Fruit fly (Drosophila melanogaster) whole organism, embryonic: ENCODE data around the gene Rift.

Experiments used
- Bgb ChIP-seq: fragments of 200-800 bp; sonication (Bioruptor generic); IDR thresholded peaks from 2 replicates; pipeline ENCODE4 v1.3.6; 2022; ENCODE audit warnings: missing biosample characterization, missing genetic modification characterization; ENCODE audit not compliant: partially characterized antibody
- CG10543 ChIP-seq: fragments of 200-800 bp; sonication (Bioruptor generic); optimal IDR thresholded peaks from 3 replicates; lab custom pipeline; 2017; ENCODE audit warnings: missing biosample characterization, mild to moderate bottlenecking, missing genetic modification characterization, moderate library complexity
- CG11723 ChIP-seq: fragments of 200-800 bp; sonication (Bioruptor generic); optimal IDR thresholded peaks from 2 replicates; lab custom pipeline; 2017; ENCODE audit warnings: missing biosample characterization, mild to moderate bottlenecking, missing genetic modification characterization
- CG12236 ChIP-seq: fragments of 200-800 bp; sonication (Bioruptor generic); optimal IDR thresholded peaks from 2 replicates; lab custom pipeline; 2016; ENCODE audit warnings: missing biosample characterization, missing genetic modification characterization
- CG12659 ChIP-seq: fragments of 200-800 bp; sonication (Bioruptor generic); optimal IDR thresholded peaks from 3 replicates; lab custom pipeline; 2017; ENCODE audit warnings: mild to moderate bottlenecking, missing biosample characterization, missing genetic modification reagents, missing genetic modification characterization
- CG12744 ChIP-seq: fragments of 200-800 bp; sonication (Bioruptor generic); optimal IDR thresholded peaks from 2 replicates; lab custom pipeline; 2016; ENCODE audit warnings: missing biosample characterization, missing genetic modification characterization
- CG13123 ChIP-seq: fragments of 200-800 bp; sonication (Bioruptor generic); optimal IDR thresholded peaks from 2 replicates; lab custom pipeline; 2016; ENCODE audit warnings: missing biosample characterization, missing genetic modification characterization
- CG15514 ChIP-seq: fragments of 200-800 bp; sonication (Bioruptor generic); optimal IDR thresholded peaks from 3 replicates; lab custom pipeline; 2017; ENCODE audit warnings: missing biosample characterization, missing genetic modification characterization, mild to moderate bottlenecking, moderate library complexity, missing genetic modification reagents
- CG16815 ChIP-seq: fragments of 200-800 bp; sonication (Bioruptor generic); optimal IDR thresholded peaks from 3 replicates; lab custom pipeline; 2017; ENCODE audit warnings: missing biosample characterization, mild to moderate bottlenecking, missing genetic modification characterization
- CG18262 ChIP-seq: fragments of 200-800 bp; optimal IDR thresholded peaks from 3 replicates; lab custom pipeline; 2019; ENCODE audit warnings: missing biosample characterization, mild to moderate bottlenecking, missing genetic modification characterization, moderate library complexity
- CG2129 ChIP-seq: fragments of 200-800 bp; sonication (Bioruptor generic); IDR thresholded peaks from 2 replicates; pipeline ENCODE4 v1.3.6; 2022; ENCODE audit warnings: missing biosample characterization, missing genetic modification characterization; ENCODE audit not compliant: partially characterized antibody
- CG31224 ChIP-seq: fragments of 200-800 bp; sonication (Bioruptor generic); IDR thresholded peaks from 2 replicates; pipeline ENCODE4 v1.3.6; 2022; ENCODE audit warnings: missing biosample characterization, missing genetic modification characterization
- CG3163 ChIP-seq: fragments of 200-800 bp; sonication (Bioruptor generic); optimal IDR thresholded peaks from 3 replicates; lab custom pipeline; 2016; ENCODE audit warnings: missing biosample characterization, missing genetic modification characterization
- CG33557 ChIP-seq: fragments of 200-800 bp; sonication (Bioruptor generic); optimal IDR thresholded peaks from 2 replicates; lab custom pipeline; 2019; ENCODE audit warnings: missing biosample characterization, mild to moderate bottlenecking, missing genetic modification characterization, moderate library complexity
- CG3847 ChIP-seq: fragments of 200-800 bp; sonication (Bioruptor generic); IDR thresholded peaks from 2 replicates; pipeline ENCODE4 v1.3.6; 2022; ENCODE audit warnings: missing biosample characterization, missing genetic modification characterization
- CG5245 ChIP-seq: fragments of 200-800 bp; sonication (Bioruptor generic); optimal IDR thresholded peaks from 3 replicates; lab custom pipeline; 2016; ENCODE audit warnings: missing biosample characterization, missing genetic modification characterization
- Camta ChIP-seq: fragments of 200-800 bp; sonication (Bioruptor generic); optimal IDR thresholded peaks from 2 replicates; lab custom pipeline; 2016; ENCODE audit warnings: missing biosample characterization, missing genetic modification characterization
- Chrac-16 ChIP-seq: fragments of 200-800 bp; sonication (Bioruptor generic); optimal IDR thresholded peaks from 3 replicates; lab custom pipeline; 2016; ENCODE audit warnings: missing biosample characterization, missing genetic modification characterization
- Ets65A ChIP-seq: fragments of 200-800 bp; sonication (Bioruptor generic); peaks from one replicate; lab custom pipeline; 2016; ENCODE audit warnings: missing biosample characterization, missing genetic modification characterization
- Fer1 ChIP-seq: fragments of 200-800 bp; sonication (Bioruptor generic); optimal IDR thresholded peaks from 2 replicates; lab custom pipeline; 2017; ENCODE audit warnings: missing biosample characterization, mild to moderate bottlenecking, missing genetic modification characterization
- GATAe ChIP-seq: fragments of 200-800 bp; sonication (Bioruptor generic); conservative IDR thresholded peaks from 2 replicates; pipeline ENCODE4 v1.3.6; 2022; ENCODE audit warnings: missing biosample characterization, missing genetic modification characterization
- HLH4C ChIP-seq: fragments of 200-800 bp; sonication (Bioruptor generic); IDR thresholded peaks from 3 replicates; pipeline ENCODE4 v1.3.6; 2022; ENCODE audit warnings: missing biosample characterization, missing genetic modification characterization; ENCODE audit not compliant: partially characterized antibody
- Kr ChIP-seq: fragments of 200-800 bp; sonication (Bioruptor generic); optimal IDR thresholded peaks from 2 replicates; lab custom pipeline; 2017; ENCODE audit warnings: missing biosample characterization, mild to moderate bottlenecking, missing genetic modification characterization
- Max ChIP-seq: fragments of 200-800 bp; sonication (Bioruptor generic); optimal IDR thresholded peaks from 2 replicates; lab custom pipeline; 2016; ENCODE audit warnings: missing biosample characterization, mild to moderate bottlenecking, missing genetic modification characterization
- Poxn ChIP-seq: fragments of 200-800 bp; sonication (Bioruptor generic); IDR thresholded peaks from 2 replicates; pipeline ENCODE4 v1.3.6; 2022; ENCODE audit warnings: missing biosample characterization, missing genetic modification characterization
- Ptx1 ChIP-seq: fragments of 200-800 bp; sonication (Bioruptor generic); IDR thresholded peaks from 2 replicates; pipeline ENCODE4 v1.3.6; 2022; ENCODE audit warnings: missing biosample characterization, missing genetic modification characterization
- Trl ChIP-seq, 3 experiments: fragments of >200 bp in 2 of 3; fragments of 200-800 bp in 1 of 3; sonication (Bioruptor generic) in 1 of 3; optimal IDR thresholded peaks; 2 replicates in 1 of 3; 3 replicates in 2 of 3; lab custom pipeline; 2016 to 2017; ENCODE audit warnings: missing biosample characterization in 1 of 3, missing genetic modification characterization in 1 of 3
- Usf ChIP-seq: fragments of 200-800 bp; sonication (Bioruptor generic); optimal IDR thresholded peaks from 2 replicates; lab custom pipeline; 2017; ENCODE audit warnings: missing genotype, missing biosample characterization, missing genetic modification characterization
- br ChIP-seq: fragments of >200 bp; optimal IDR thresholded peaks from 2 replicates; lab custom pipeline; 2017
- bsh ChIP-seq, 2 experiments: fragments of 200-800 bp; sonication (Bioruptor generic); optimal IDR thresholded peaks; 2 replicates each; lab custom pipeline; 2017 to 2018; ENCODE audit warnings: mild to moderate bottlenecking in 2 of 2, missing biosample characterization in 2 of 2, missing genetic modification characterization in 2 of 2, moderate library complexity in 1 of 2
- chinmo ChIP-seq: fragments of 200-800 bp; sonication (Bioruptor generic); IDR thresholded peaks from 4 replicates; pipeline ENCODE4 v1.3.6; 2022; ENCODE audit warnings: missing biosample characterization, missing genetic modification characterization; ENCODE audit not compliant: partially characterized antibody
- crol ChIP-seq: fragments of 200-800 bp; sonication (Bioruptor generic); IDR thresholded peaks from 2 replicates; pipeline ENCODE4 v1.3.6; 2022; ENCODE audit warnings: missing biosample characterization, missing genetic modification characterization
- dan ChIP-seq: fragments of 200-800 bp; sonication (Bioruptor generic); IDR thresholded peaks from 2 replicates; pipeline ENCODE4 v1.3.6; 2022; ENCODE audit warnings: missing biosample characterization, missing genetic modification characterization
- dimm ChIP-seq: fragments of 200-800 bp; sonication (Bioruptor generic); IDR thresholded peaks from 2 replicates; pipeline ENCODE4 v1.3.6; 2022; ENCODE audit warnings: missing biosample characterization, missing genetic modification characterization
- eve ChIP-seq, 2 experiments: fragments of >200 bp; optimal IDR thresholded peaks; 2 replicates each; lab custom pipeline; 2017; ENCODE audit warnings: missing biosample characterization in 2 of 2, missing genetic modification characterization in 2 of 2
- fd102C ChIP-seq: fragments of 200-800 bp; sonication (Bioruptor generic); optimal IDR thresholded peaks from 2 replicates; lab custom pipeline; 2018; ENCODE audit warnings: missing biosample characterization, mild to moderate bottlenecking, missing genetic modification characterization, moderate library complexity
- hkb ChIP-seq, 2 experiments: fragments of 200-800 bp in 1 of 2; fragments of >200 bp in 1 of 2; sonication (Bioruptor generic) in 1 of 2; IDR thresholded peaks in 1 of 2; optimal IDR thresholded peaks in 1 of 2; 2 replicates each; pipeline versions ENCODE4 v1.3.6 to Lab custom; 2017 to 2022; ENCODE audit warnings: missing biosample characterization in 1 of 2, missing genetic modification characterization in 1 of 2
- jing ChIP-seq: fragments of 200-800 bp; sonication (Bioruptor generic); optimal IDR thresholded peaks from 2 replicates; lab custom pipeline; 2018; ENCODE audit warnings: missing biosample characterization, mild to moderate bottlenecking, missing genetic modification characterization
- kni ChIP-seq: fragments of 200-800 bp; sonication (Bioruptor generic); optimal IDR thresholded peaks from 3 replicates; lab custom pipeline; 2017; ENCODE audit warnings: mild to moderate bottlenecking, missing biosample characterization, missing genetic modification reagents, missing genetic modification characterization
- knrl ChIP-seq: fragments of 200-800 bp; sonication (Bioruptor generic); IDR thresholded peaks from 3 replicates; pipeline ENCODE4 v1.3.6; 2022; ENCODE audit warnings: missing biosample characterization, missing genetic modification characterization; ENCODE audit not compliant: partially characterized antibody
- maf-S ChIP-seq: fragments of 200-800 bp; sonication (Bioruptor generic); optimal IDR thresholded peaks from 2 replicates; lab custom pipeline; 2016; ENCODE audit warnings: missing biosample characterization, missing genetic modification characterization
- nau ChIP-seq: fragments of 200-800 bp; sonication (Bioruptor generic); optimal IDR thresholded peaks from 3 replicates; lab custom pipeline; 2017; ENCODE audit warnings: missing biosample characterization, mild to moderate bottlenecking, missing genetic modification characterization, missing genetic modification reagents
- nerfin-1 ChIP-seq: fragments of 200-800 bp; sonication (Bioruptor generic); optimal IDR thresholded peaks from 3 replicates; lab custom pipeline; 2019; ENCODE audit warnings: missing biosample characterization, mild to moderate bottlenecking, missing genetic modification characterization, moderate library complexity
- phol ChIP-seq: fragments of 200-800 bp; sonication (Bioruptor generic); optimal IDR thresholded peaks from 3 replicates; lab custom pipeline; 2018; ENCODE audit warnings: missing biosample characterization, mild to moderate bottlenecking, missing genetic modification characterization, moderate library complexity
- vfl ChIP-seq: fragments of 200-800 bp; sonication (Bioruptor generic); optimal IDR thresholded peaks from 2 replicates; lab custom pipeline; 2016; ENCODE audit warnings: missing biosample characterization, missing genetic modification characterization

Gene Rift

dm6 chr3R:31777482-31778165 is 32.4 kb downstream of the Rift start (continued):
- peak; percentile 31 for TF ChIP-seq CG3163 (GFP tag; lab: Kevin White, UChicago)
- TF ChIP-seq crol, result peak; percentile 60
- peak; percentile 83; the same call in 1 of the 4 replicates for TF ChIP-seq chinmo
- peak; percentile 16 for TF ChIP-seq CG15514 (GFP tag; lab: Kevin White, UChicago)
- no peak for TF ChIP-seq hkb (optimal IDR thresholded peaks at IDR 0.05; lab: Kevin White, UChicago)
- TF ChIP-seq hkb (GFP tag; IDR thresholded peaks at IDR 0.05; lab: Robert Waterston, UW), result peak; percentile 11; the same call in 1 of the 2 replicates
- no peak for TF ChIP-seq CG12236 (GFP tag; lab: Kevin White, UChicago)
- peak; percentile 61 for TF ChIP-seq Fer1

DNA sequence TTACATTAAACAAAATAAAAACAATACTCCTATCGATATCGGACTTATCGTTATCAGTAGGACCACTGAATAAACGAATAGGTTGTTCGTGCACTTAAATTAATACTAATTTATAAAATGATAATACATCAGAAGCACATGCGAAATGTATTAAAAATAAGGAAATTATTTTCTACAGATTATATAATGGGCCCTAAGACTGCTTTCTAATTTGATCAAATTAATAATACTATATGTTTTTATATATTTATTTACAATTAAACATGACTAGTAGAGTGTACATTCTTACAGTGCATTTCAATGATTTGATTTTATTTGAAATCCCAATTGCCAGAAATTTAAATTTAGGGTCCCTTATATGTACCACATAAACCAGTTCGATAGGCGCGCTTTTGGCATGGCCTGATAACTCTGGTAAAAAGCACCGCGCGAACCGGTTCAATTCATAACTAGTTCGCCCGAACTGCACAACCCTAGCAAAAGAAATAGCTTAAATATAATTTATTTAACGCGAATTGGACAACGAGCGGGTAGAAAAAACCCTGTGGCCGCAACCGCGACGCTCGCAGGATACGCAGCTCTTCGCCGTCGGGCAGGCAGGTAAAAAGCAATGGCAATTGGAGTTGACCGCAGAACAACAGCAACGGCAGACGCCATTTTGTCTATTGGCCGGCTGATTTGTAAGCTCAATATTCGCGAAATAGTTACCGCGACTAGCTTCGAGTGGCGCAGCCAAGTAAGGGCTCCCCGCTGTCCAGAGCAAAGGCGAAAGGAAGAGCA is 33.2 kb downstream of the Rift start, which contains the start of the genes CG2126 and faf:
Gene CG2126 (minus strand): TSS at position 70 of the 780 bp plus-strand sequence.
Gene faf (plus strand): TSS at position 438 of the 780 bp plus-strand sequence.
- no peak for TF ChIP-seq Trl (optimal IDR thresholded peaks at IDR 0.05; lab: Kevin White, UChicago)
- peak; percentile 49 for TF ChIP-seq Trl (GFP tag; optimal IDR thresholded peaks at IDR 0.05; lab: Kevin White, UChicago)
- peak; percentile 2 for TF ChIP-seq CG12744 (GFP tag; lab: Kevin White, UChicago)
- no peak for TF ChIP-seq nau (GFP tag; lab: Kevin White, UChicago)
- peak; percentile 91 for TF ChIP-seq CG12659
- TF ChIP-seq dan (GFP tag; lab: Robert Waterston, UW), result no peak
- TF ChIP-seq Camta (GFP tag; lab: Kevin White, UChicago), result peak; percentile 23
- TF ChIP-seq dimm, result peak; percentile 49; the same call in 1 of the 2 replicates
- TF ChIP-seq CG13123, result peak; percentile 63
- TF ChIP-seq Usf (GFP tag; lab: Kevin White, UChicago), result peak; percentile 48
- TF ChIP-seq bsh (GFP tag; optimal IDR thresholded peaks at IDR 0.05; lab: Kevin White, UChicago), result peak; percentile 15 to 79
- peak; percentile 43; the same call in 2 of the 3 replicates for TF ChIP-seq knrl (GFP tag; lab: Robert Waterston, UW)
- TF ChIP-seq HLH4C (GFP tag; lab: Robert Waterston, UW), result peak; percentile 62; the same call in 2 of the 3 replicates
- TF ChIP-seq CG3847 (GFP tag; lab: Robert Waterston, UW), result peak; percentile 71
- peak; percentile 59 for TF ChIP-seq CG33557 (GFP tag; lab: Kevin White, UChicago)
- TF ChIP-seq jing (GFP tag; lab: Kevin White, UChicago), result no peak
- TF ChIP-seq CG18262 (tag; lab: Kevin White, UChicago), result peak; percentile 87
- peak; percentile 83 for TF ChIP-seq CG10543 (GFP tag; lab: Kevin White, UChicago)
- TF ChIP-seq Bgb (GFP tag; lab: Robert Waterston, UW), result peak; percentile 53
- no peak for TF ChIP-seq eve (GFP tag; optimal IDR thresholded peaks at IDR 0.05; lab: Kevin White, UChicago)
- TF ChIP-seq CG5245 (GFP tag; lab: Kevin White, UChicago), result peak; percentile 70
- peak; percentile 54 for TF ChIP-seq vfl
- peak; percentile 54 for TF ChIP-seq CG16815 (GFP tag; lab: Kevin White, UChicago)
- peak; percentile 45 for TF ChIP-seq nerfin-1 (tag; lab: Kevin White, UChicago)
- peak; percentile 55 for TF ChIP-seq Max (GFP tag; lab: Kevin White, UChicago)
- TF ChIP-seq GATAe (GFP tag; lab: Robert Waterston, UW), result 0 out of 2 replicates have a peak, but pooled peaks have one; percentile 16
- peak; percentile 56 for TF ChIP-seq kni (GFP tag; lab: Kevin White, UChicago)
- TF ChIP-seq CG31224 (GFP tag; lab: Robert Waterston, UW), result peak; percentile 51; the same call in 1 of the 2 replicates
- TF ChIP-seq phol (tag; lab: Kevin White, UChicago), result peak; percentile 90
- TF ChIP-seq Ets65A (GFP tag; lab: Kevin White, UChicago), result peak; percentile 82
- TF ChIP-seq Chrac-16 (GFP tag; lab: Kevin White, UChicago), result peak; percentile 74
- TF ChIP-seq CG2129 (GFP tag; lab: Robert Waterston, UW), result peak; percentile 16; the same call in 1 of the 2 replicates
- TF ChIP-seq maf-S (GFP tag; lab: Kevin White, UChicago), result peak; percentile 27
- peak; percentile 84 for TF ChIP-seq Ptx1 (GFP tag; lab: Robert Waterston, UW)
- no peak for TF ChIP-seq br (lab: Kevin White, UChicago)
- peak; percentile 54 for TF ChIP-seq CG11723 (GFP tag; lab: Kevin White, UChicago)
- peak; percentile 47 for TF ChIP-seq Poxn (GFP tag; lab: Robert Waterston, UW)
- TF ChIP-seq fd102C (GFP tag; lab: Kevin White, UChicago), result no peak
- no peak for TF ChIP-seq Kr
